Worm (Caenorhabditis elegans) whole organism, L3 larva: ENCODE measurements around the gene F11E6.11.
A peak's percentile ranks its signal among the peaks of the same experiment; 100 is the strongest.

ENCODE experiments used
- R02D3.7 ChIP-seq: fragments of 150-350 bp; optimal IDR thresholded peaks from 2 replicates; lab custom pipeline; 2014; ENCODE audit warnings: missing biosample characterization, missing genetic modification characterization
- ZK546.5 ChIP-seq: sonication (generic microtip); optimal IDR thresholded peaks from 2 replicates; lab custom pipeline; 2017; ENCODE audit warnings: missing biosample characterization, missing genetic modification characterization
- aly-2 ChIP-seq: fragments of 150-350 bp; optimal IDR thresholded peaks from 2 replicates; lab custom pipeline; 2014; ENCODE audit warnings: missing biosample characterization, missing genetic modification characterization
- ama-1 ChIP-seq: fragments of 150-350 bp; optimal IDR thresholded peaks from 2 replicates; lab custom pipeline; 2018
- ceh-28 ChIP-seq: fragments of 150-350 bp; optimal IDR thresholded peaks from 2 replicates; lab custom pipeline; 2014; ENCODE audit warnings: missing biosample characterization, missing genetic modification reagents, missing genetic modification characterization
- ceh-82 ChIP-seq: fragments of 150-350 bp; optimal IDR thresholded peaks from 2 replicates; lab custom pipeline; 2014; ENCODE audit warnings: missing biosample characterization, missing genetic modification characterization
- ceh-9 ChIP-seq: sonication (generic microtip); optimal IDR thresholded peaks from 2 replicates; lab custom pipeline; 2018; ENCODE audit warnings: missing biosample characterization, missing genetic modification characterization
- daf-12 ChIP-seq: fragments of 150-350 bp; optimal IDR thresholded peaks from 2 replicates; lab custom pipeline; 2014; ENCODE audit warnings: missing biosample characterization, missing genetic modification reagents, missing genetic modification characterization
- egl-5 ChIP-seq: fragments of 150-350 bp; optimal IDR thresholded peaks from 2 replicates; lab custom pipeline; 2017; ENCODE audit warnings: missing biosample characterization, missing genetic modification reagents, missing genetic modification characterization, inconsistent platforms
- elt-1 ChIP-seq: fragments of 150-350 bp; optimal IDR thresholded peaks from 2 replicates; lab custom pipeline; 2014; ENCODE audit warnings: missing biosample characterization, missing genetic modification characterization
- elt-3 ChIP-seq, 3 experiments: fragments of 150-350 bp in 1 of 3; sonication (generic microtip) in 2 of 3; optimal IDR thresholded peaks; 2 replicates in 2 of 3; 4 replicates in 1 of 3; lab custom pipeline; 2014 to 2017; ENCODE audit warnings: missing biosample characterization in 3 of 3, missing genetic modification characterization in 3 of 3
- eor-1 ChIP-seq, 2 experiments: fragments of 150-350 bp; optimal IDR thresholded peaks; 2 replicates each; lab custom pipeline; 2014 to 2018; ENCODE audit warnings: missing biosample characterization in 2 of 2, missing genetic modification characterization in 2 of 2
- fos-1 ChIP-seq: fragments of 150-350 bp; optimal IDR thresholded peaks from 2 replicates; lab custom pipeline; 2014; ENCODE audit warnings: missing biosample characterization, missing genetic modification characterization
- hmg-11 ChIP-seq: sonication (generic microtip); optimal IDR thresholded peaks from 2 replicates; lab custom pipeline; 2016; ENCODE audit warnings: missing genetic modification characterization, missing compliant biosample characterization
- jun-1 ChIP-seq: fragments of 150-350 bp; optimal IDR thresholded peaks from 2 replicates; lab custom pipeline; 2014; ENCODE audit warnings: missing biosample characterization, missing genetic modification reagents, missing genetic modification characterization
- lin-15B ChIP-seq: fragments of 150-350 bp; optimal IDR thresholded peaks from 2 replicates; lab custom pipeline; 2014; ENCODE audit warnings: missing biosample characterization, missing genetic modification characterization
- lin-39 ChIP-seq: fragments of 150-350 bp; optimal IDR thresholded peaks from 2 replicates; lab custom pipeline; 2018; ENCODE audit warnings: missing biosample characterization, missing genetic modification reagents, missing genetic modification characterization
- lsy-12 ChIP-seq: sonication (generic microtip); optimal IDR thresholded peaks from 2 replicates; lab custom pipeline; 2016; ENCODE audit warnings: mild to moderate bottlenecking, missing genetic modification characterization, missing compliant biosample characterization
- mdl-1 ChIP-seq: fragments of 150-350 bp; optimal IDR thresholded peaks from 2 replicates; lab custom pipeline; 2014; ENCODE audit warnings: missing biosample characterization, missing genetic modification characterization
- mml-1 ChIP-seq: fragments of 150-350 bp; sonication (generic microtip); optimal IDR thresholded peaks from 3 replicates; lab custom pipeline; 2014; ENCODE audit warnings: missing biosample characterization, missing genetic modification characterization
- nhr-11 ChIP-seq: fragments of 150-350 bp; optimal IDR thresholded peaks from 2 replicates; lab custom pipeline; 2014; ENCODE audit warnings: missing biosample characterization, missing genetic modification characterization
- nhr-12 ChIP-seq: fragments of 150-350 bp; optimal IDR thresholded peaks from 2 replicates; lab custom pipeline; 2014; ENCODE audit warnings: missing biosample characterization, missing genetic modification characterization
- nhr-23 ChIP-seq: fragments of 150-350 bp; optimal IDR thresholded peaks from 2 replicates; lab custom pipeline; 2014; ENCODE audit warnings: missing biosample characterization, missing genetic modification reagents, missing genetic modification characterization
- nhr-25 ChIP-seq: sonication (generic microtip); optimal IDR thresholded peaks from 2 replicates; lab custom pipeline; 2017; ENCODE audit warnings: missing biosample characterization, missing genetic modification characterization
- nhr-67 ChIP-seq: fragments of 150-350 bp; optimal IDR thresholded peaks from 2 replicates; lab custom pipeline; 2014; ENCODE audit warnings: missing biosample characterization, missing genetic modification characterization
- nhr-76 ChIP-seq: fragments of 150-350 bp; sonication (generic microtip); optimal IDR thresholded peaks from 5 replicates; lab custom pipeline; 2014; ENCODE audit warnings: missing biosample characterization, missing genetic modification characterization
- pha-4 ChIP-seq: fragments of 150-350 bp; optimal IDR thresholded peaks from 2 replicates; lab custom pipeline; 2014; ENCODE audit warnings: missing biosample characterization, missing genetic modification reagents, missing genetic modification characterization
- pqm-1 ChIP-seq: fragments of 150-350 bp; optimal IDR thresholded peaks from 2 replicates; lab custom pipeline; 2017; ENCODE audit warnings: missing biosample characterization, missing genetic modification characterization, inconsistent platforms
- skn-1 ChIP-seq: fragments of 150-350 bp; optimal IDR thresholded peaks from 2 replicates; lab custom pipeline; 2014; ENCODE audit warnings: missing biosample characterization, missing genetic modification characterization
- snpc-4 ChIP-seq: fragments of 150-350 bp; optimal IDR thresholded peaks from 2 replicates; lab custom pipeline; 2014; ENCODE audit warnings: missing biosample characterization, missing genetic modification characterization
- tbx-2 ChIP-seq: sonication (generic microtip); optimal IDR thresholded peaks from 2 replicates; lab custom pipeline; 2016; ENCODE audit warnings: mild to moderate bottlenecking, missing genetic modification characterization, missing compliant biosample characterization
- unc-39 ChIP-seq: sonication (generic microtip); optimal IDR thresholded peaks from 4 replicates; lab custom pipeline; 2017; ENCODE audit warnings: missing biosample characterization, missing genetic modification characterization
- unc-62 ChIP-seq: fragments of 150-350 bp; sonication (generic microtip); optimal IDR thresholded peaks from 4 replicates; lab custom pipeline; 2014; ENCODE audit warnings: missing biosample characterization, missing genetic modification reagents, missing genetic modification characterization
- zag-1 ChIP-seq: fragments of 150-350 bp; optimal IDR thresholded peaks from 2 replicates; lab custom pipeline; 2014; ENCODE audit warnings: missing biosample characterization, missing genetic modification characterization
- ztf-11 ChIP-seq: fragments of 150-350 bp; optimal IDR thresholded peaks from 2 replicates; lab custom pipeline; 2014; ENCODE audit warnings: missing biosample characterization, missing genetic modification characterization
- ztf-4 ChIP-seq: fragments of 150-350 bp; optimal IDR thresholded peaks from 2 replicates; lab custom pipeline; 2014; ENCODE audit warnings: missing biosample characterization, missing genetic modification characterization

The F11E6.11 gene

ce11 chrIV:17407491-17407890, 35.1 kb upstream of the F11E6.11 start, which contains the start of gene T02D1.9:
Gene T02D1.9 (minus strand): TSS chrIV:17407591.
- TF ChIP-seq R02D3.7 (tag; lab: Kevin White, UChicago) (no peak), unc-39 (tag; lab: Kevin White, UChicago) (no peak), ceh-28 (tag; lab: Kevin White, UChicago) (no peak), aly-2 (tag; lab: Kevin White, UChicago) (no peak), ztf-11 (tag; lab: Kevin White, UChicago) (no peak), nhr-76 (no peak), jun-1 (tag; lab: Kevin White, UChicago) (no peak)
- TF ChIP-seq, all 47 proteins: peak for 0

DNA sequence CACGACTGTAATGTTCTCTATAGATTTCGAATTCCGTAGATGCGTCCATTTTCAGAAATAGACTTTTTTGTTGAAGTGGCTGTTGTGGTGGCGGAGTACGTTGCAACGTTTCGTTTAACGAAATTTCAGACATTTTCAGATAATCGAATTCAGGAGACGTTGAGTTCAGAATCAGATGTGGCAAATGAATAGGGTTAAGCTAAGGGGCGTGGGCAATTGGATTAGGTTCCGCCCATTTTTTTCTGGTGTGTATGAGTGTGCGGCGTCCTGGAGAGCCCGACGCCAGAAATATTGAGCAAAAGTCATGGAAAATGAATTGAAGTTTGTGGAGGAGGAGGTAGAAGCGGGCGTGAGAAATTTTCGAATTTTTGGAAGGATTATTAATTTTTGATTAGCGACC, 29.3 kb upstream of the F11E6.11 start:
- no peak for TF ChIP-seq mml-1 (tag; lab: Kevin White, UChicago)
- TF ChIP-seq lin-15B (tag; lab: Kevin White, UChicago) = no peak
- no peak for TF ChIP-seq daf-12 (tag; lab: Kevin White, UChicago)
- TF ChIP-seq ceh-28 (tag; lab: Kevin White, UChicago) = no peak
- TF ChIP-seq ceh-82 (tag; lab: Kevin White, UChicago) = no peak
- no peak for TF ChIP-seq jun-1 (tag; lab: Kevin White, UChicago)
- TF ChIP-seq lin-39 = no peak
- no peak for TF ChIP-seq unc-62
- no peak for TF ChIP-seq snpc-4
- no peak for TF ChIP-seq mdl-1 (tag; lab: Kevin White, UChicago)
- TF ChIP-seq nhr-11 (tag; lab: Kevin White, UChicago) = no peak
- no peak for TF ChIP-seq tbx-2 (tag; lab: Kevin White, UChicago)
- TF ChIP-seq ztf-11 (tag; lab: Kevin White, UChicago) = no peak
- TF ChIP-seq ama-1 (lab: Kevin White, UChicago) = no peak
- TF ChIP-seq elt-3 (tag; optimal IDR thresholded peaks at IDR 0.05; lab: Kevin White, UChicago) = no peak
- TF ChIP-seq elt-1 (tag; lab: Kevin White, UChicago) = no peak
- TF ChIP-seq pqm-1 = no peak
- no peak for TF ChIP-seq ceh-9 (tag; lab: Kevin White, UChicago)
- TF ChIP-seq, all 47 proteins: peak for 0

ce11 chrIV:17417723-17418122, 24.9 kb upstream of the F11E6.11 start, which contains the start of gene npr-26:
Gene npr-26 (minus strand): TSS chrIV:17417823.
- TF ChIP-seq ztf-11 (tag; lab: Kevin White, UChicago) = no peak
- TF ChIP-seq nhr-11 (tag; lab: Kevin White, UChicago) = no peak
- TF ChIP-seq snpc-4 = no peak
- no peak for TF ChIP-seq nhr-12 (tag; lab: Kevin White, UChicago)
- no peak for TF ChIP-seq nhr-67 (tag; lab: Kevin White, UChicago)
- TF ChIP-seq unc-39 (tag; lab: Kevin White, UChicago) = no peak
- TF ChIP-seq unc-62 = no peak
- TF ChIP-seq zag-1 = no peak
- no peak for TF ChIP-seq ceh-28 (tag; lab: Kevin White, UChicago)
- no peak for TF ChIP-seq nhr-25 (tag; lab: Kevin White, UChicago)
- no peak for TF ChIP-seq jun-1 (tag; lab: Kevin White, UChicago)
- TF ChIP-seq pha-4 (tag; lab: Kevin White, UChicago) = no peak
- no peak for TF ChIP-seq ama-1 (lab: Kevin White, UChicago)
- no peak for TF ChIP-seq nhr-23
- no peak for TF ChIP-seq egl-5 (tag; lab: Kevin White, UChicago)
- no peak for TF ChIP-seq lin-15B (tag; lab: Kevin White, UChicago)
- TF ChIP-seq mdl-1 (tag; lab: Kevin White, UChicago) = no peak
- TF ChIP-seq tbx-2 (tag; lab: Kevin White, UChicago) = no peak
- TF ChIP-seq nhr-76 = no peak
- TF ChIP-seq ZK546.5 (tag; lab: Kevin White, UChicago) = no peak

ce11 chrIV:17426970-17427369, 15.7 kb upstream of the F11E6.11 start:
- peak; percentile 31 for TF ChIP-seq hmg-11 (tag; lab: Kevin White, UChicago)
- TF ChIP-seq jun-1 (tag; lab: Kevin White, UChicago) = no peak
- no peak for TF ChIP-seq nhr-25 (tag; lab: Kevin White, UChicago)
- TF ChIP-seq ceh-28 (tag; lab: Kevin White, UChicago) = no peak
- TF ChIP-seq lin-39 = peak; percentile 9
- TF ChIP-seq pha-4 (tag; lab: Kevin White, UChicago) = peak; percentile 50
- TF ChIP-seq, all 47 proteins: peak for 3

DNA sequence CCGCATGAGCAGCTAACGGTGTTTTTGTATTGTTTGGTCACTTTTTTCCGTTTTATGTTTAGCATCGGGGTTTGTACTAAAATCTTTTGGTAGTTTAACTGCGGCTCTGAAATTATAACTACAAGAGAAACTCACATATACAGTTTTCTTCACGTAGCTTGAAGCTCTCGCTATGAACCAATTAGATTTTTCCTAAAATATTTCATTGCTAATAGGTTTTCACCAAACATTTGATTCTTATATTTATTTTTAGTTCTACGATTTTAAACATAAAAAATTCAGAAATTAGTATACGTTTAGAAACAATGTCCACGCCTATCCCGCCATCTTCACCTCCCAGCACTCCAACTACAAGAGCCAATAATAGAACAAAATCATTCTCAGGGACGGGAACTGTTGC, 15.2 kb upstream of the F11E6.11 start, which contains the start of gene C06A12.3:
Gene C06A12.3, plus strand, starts transcription at position 301 of the 400 bp plus-strand sequence.
- TF ChIP-seq elt-3 (tag; optimal IDR thresholded peaks at IDR 0.05; lab: Kevin White, UChicago) = no peak
- no peak for TF ChIP-seq tbx-2 (tag; lab: Kevin White, UChicago)
- no peak for TF ChIP-seq ztf-4 (tag; lab: Kevin White, UChicago)
- no peak for TF ChIP-seq skn-1 (tag; lab: Kevin White, UChicago)
- TF ChIP-seq eor-1 (tag; optimal IDR thresholded peaks at IDR 0.05; lab: Kevin White, UChicago) = no peak
- no peak for TF ChIP-seq lsy-12 (tag; lab: Kevin White, UChicago)
- TF ChIP-seq hmg-11 (tag; lab: Kevin White, UChicago) = no peak
- TF ChIP-seq nhr-12 (tag; lab: Kevin White, UChicago) = no peak
- TF ChIP-seq R02D3.7 (tag; lab: Kevin White, UChicago) = no peak
- TF ChIP-seq nhr-76 = no peak
- TF ChIP-seq unc-39 (tag; lab: Kevin White, UChicago) = no peak
- no peak for TF ChIP-seq lin-15B (tag; lab: Kevin White, UChicago)
- no peak for TF ChIP-seq fos-1 (tag; lab: Kevin White, UChicago)
- no peak for TF ChIP-seq nhr-11 (tag; lab: Kevin White, UChicago)
